Worm (Caenorhabditis elegans) whole organism, L2 larva: ENCODE data around the gene Y46G5A.28.
A peak's percentile ranks its signal among the peaks of the same experiment; 100 is the strongest.

Experiments
- C34F6.9 ChIP-seq: fragments of 150-350 bp; optimal IDR thresholded peaks from 2 replicates; lab custom pipeline; 2014; ENCODE audit warnings: missing biosample characterization, missing genetic modification characterization
- R02D3.7 ChIP-seq: fragments of 150-350 bp; optimal IDR thresholded peaks from 2 replicates; lab custom pipeline; 2014; ENCODE audit warnings: missing biosample characterization, missing genetic modification characterization
- Y55F3AM.14 ChIP-seq: fragments of 200-800 bp; sonication (Bioruptor generic); optimal IDR thresholded peaks from 2 replicates; lab custom pipeline; 2018; ENCODE audit warnings: mild to moderate bottlenecking, missing genetic modification characterization, missing compliant biosample characterization
- ZK546.5 ChIP-seq: sonication (generic microtip); optimal IDR thresholded peaks from 2 replicates; lab custom pipeline; 2017; ENCODE audit warnings: missing biosample characterization, missing genetic modification characterization
- alr-1 ChIP-seq: fragments of 150-350 bp; optimal IDR thresholded peaks from 2 replicates; lab custom pipeline; 2014; ENCODE audit warnings: missing biosample characterization, missing genetic modification characterization
- blmp-1 ChIP-seq: sonication (generic microtip); optimal IDR thresholded peaks from 2 replicates; lab custom pipeline; 2017; ENCODE audit warnings: missing genetic modification characterization, mild to moderate bottlenecking, missing compliant biosample characterization, antibody characterized with exemption, moderate library complexity; ENCODE audit not compliant: insufficient read depth
- ceh-16 ChIP-seq: fragments of 150-350 bp; optimal IDR thresholded peaks from 2 replicates; lab custom pipeline; 2014; ENCODE audit warnings: missing biosample characterization, missing genetic modification characterization
- ceh-82 ChIP-seq: fragments of 150-350 bp; optimal IDR thresholded peaks from 2 replicates; lab custom pipeline; 2014; ENCODE audit warnings: missing biosample characterization, missing genetic modification characterization
- crh-2 ChIP-seq: sonication (generic microtip); optimal IDR thresholded peaks from 2 replicates; lab custom pipeline; 2017; ENCODE audit warnings: missing biosample characterization, missing genetic modification characterization
- egl-27 ChIP-seq: sonication (generic microtip); optimal IDR thresholded peaks from 3 replicates; lab custom pipeline; 2017; ENCODE audit warnings: missing biosample characterization, missing genetic modification reagents, missing genetic modification characterization
- elt-1 ChIP-seq: fragments of 150-350 bp; optimal IDR thresholded peaks from 2 replicates; lab custom pipeline; 2014; ENCODE audit warnings: missing biosample characterization, missing genetic modification characterization
- elt-3 ChIP-seq: sonication (generic microtip); optimal IDR thresholded peaks from 2 replicates; lab custom pipeline; 2017; ENCODE audit warnings: missing biosample characterization, missing genetic modification characterization
- fos-1 ChIP-seq: fragments of 150-350 bp; optimal IDR thresholded peaks from 2 replicates; lab custom pipeline; 2014; ENCODE audit warnings: missing biosample characterization, missing genetic modification characterization
- lin-11 ChIP-seq: fragments of 150-350 bp; sonication (generic microtip); optimal IDR thresholded peaks from 2 replicates; lab custom pipeline; 2014; ENCODE audit warnings: missing biosample characterization, missing genetic modification characterization, inconsistent platforms, mixed read lengths
- lin-13 ChIP-seq: fragments of 150-350 bp; optimal IDR thresholded peaks from 2 replicates; lab custom pipeline; 2014; ENCODE audit warnings: missing biosample characterization, missing genetic modification reagents, missing genetic modification characterization
- lin-39 ChIP-seq: fragments of 150-350 bp; optimal IDR thresholded peaks from 2 replicates; lab custom pipeline; 2014; ENCODE audit warnings: missing biosample characterization, missing genetic modification reagents, missing genetic modification characterization
- lsy-2 ChIP-seq, 2 experiments: fragments of 150-350 bp in 1 of 2; sonication (generic microtip) in 1 of 2; optimal IDR thresholded peaks; 2 replicates each; lab custom pipeline; 2014 to 2017; ENCODE audit warnings: missing biosample characterization in 2 of 2, missing genetic modification characterization in 2 of 2
- mab-5 ChIP-seq: fragments of 150-350 bp; optimal IDR thresholded peaks from 2 replicates; lab custom pipeline; 2014; ENCODE audit warnings: missing biosample characterization, missing genetic modification characterization
- mdl-1 ChIP-seq, 2 experiments: fragments of 150-350 bp in 1 of 2; sonication (generic microtip) in 1 of 2; optimal IDR thresholded peaks; 2 replicates each; lab custom pipeline; 2017; ENCODE audit warnings: missing biosample characterization in 2 of 2, missing genetic modification characterization in 2 of 2
- nhr-10 ChIP-seq: sonication (generic microtip); optimal IDR thresholded peaks from 2 replicates; lab custom pipeline; 2017; ENCODE audit warnings: missing biosample characterization, missing genetic modification characterization
- nhr-12 ChIP-seq: fragments of 150-350 bp; optimal IDR thresholded peaks from 2 replicates; lab custom pipeline; 2014; ENCODE audit warnings: missing biosample characterization, missing genetic modification characterization
- nhr-129 ChIP-seq: fragments of 150-350 bp; optimal IDR thresholded peaks from 2 replicates; lab custom pipeline; 2014; ENCODE audit warnings: missing biosample characterization, missing genetic modification characterization
- nhr-21 ChIP-seq: fragments of 150-350 bp; optimal IDR thresholded peaks from 2 replicates; lab custom pipeline; 2014; ENCODE audit warnings: missing biosample characterization, missing genetic modification characterization
- nhr-25 ChIP-seq: fragments of 150-350 bp; sonication (generic microtip); optimal IDR thresholded peaks from 3 replicates; lab custom pipeline; 2014; ENCODE audit warnings: missing biosample characterization, missing genetic modification characterization
- nhr-6 ChIP-seq: fragments of 150-350 bp; optimal IDR thresholded peaks from 2 replicates; lab custom pipeline; 2014; ENCODE audit warnings: missing biosample characterization, missing genetic modification characterization
- nhr-77 ChIP-seq: fragments of 150-350 bp; optimal IDR thresholded peaks from 2 replicates; lab custom pipeline; 2014; ENCODE audit warnings: missing biosample characterization, missing genetic modification characterization
- peb-1 ChIP-seq: fragments of 150-350 bp; optimal IDR thresholded peaks from 2 replicates; lab custom pipeline; 2014; ENCODE audit warnings: missing biosample characterization, missing genetic modification characterization
- sma-3 ChIP-seq: sonication (generic microtip); optimal IDR thresholded peaks from 2 replicates; lab custom pipeline; 2016; ENCODE audit warnings: missing genetic modification reagents, missing genetic modification characterization, missing compliant biosample characterization
- sma-9 ChIP-seq, 2 experiments: fragments of 150-350 bp in 1 of 2; sonication (generic microtip) in 1 of 2; optimal IDR thresholded peaks; 2 replicates each; lab custom pipeline; 2014 to 2016; ENCODE audit warnings: missing genetic modification characterization in 2 of 2, mild to moderate bottlenecking in 1 of 2, missing biosample characterization in 1 of 2, missing compliant biosample characterization in 1 of 2, missing genetic modification reagents in 1 of 2, moderate library complexity in 1 of 2
- unc-39 ChIP-seq: fragments of 150-350 bp; optimal IDR thresholded peaks from 2 replicates; lab custom pipeline; 2014; ENCODE audit warnings: missing biosample characterization, missing genetic modification characterization
- unc-62 ChIP-seq: fragments of 150-350 bp; optimal IDR thresholded peaks from 2 replicates; lab custom pipeline; 2014; ENCODE audit warnings: missing biosample characterization, missing genetic modification reagents, missing genetic modification characterization
- ztf-1 ChIP-seq: fragments of 200-800 bp; sonication (Bioruptor generic); conservative IDR thresholded peaks from 2 replicates; pipeline ENCODE4 v1.3.6; 2022; ENCODE audit warnings: missing genetic modification characterization, missing compliant biosample characterization
- ztf-11 ChIP-seq: sonication (generic microtip); optimal IDR thresholded peaks from 2 replicates; lab custom pipeline; 2017; ENCODE audit warnings: missing biosample characterization, missing genetic modification characterization

Gene Y46G5A.28

ce11 chrII:12809725-12810124 is 40.5 kb upstream of the Y46G5A.28 start:
- TF ChIP-seq alr-1 (tag; lab: Kevin White, UChicago), result no peak
- peak; percentile 72 for TF ChIP-seq nhr-129 (tag; lab: Kevin White, UChicago)

ce11 chrII:12810709-12811108 is 39.5 kb upstream of the Y46G5A.28 start, which contains the start of gene Y46G5A.20:
Gene Y46G5A.20 (plus strand): TSS chrII:12811009.
- peak; percentile 5 for TF ChIP-seq fos-1 (tag; lab: Kevin White, UChicago)
- TF ChIP-seq elt-3 (tag; lab: Kevin White, UChicago), result no peak

- TF ChIP-seq lin-13 (GFP tag; lab: Kevin White, UChicago) (no peak), nhr-21 (no peak), mab-5 (no peak)
- TF ChIP-seq, all 48 proteins: peak for 0
Measured at ce11 chrII:12813253-12813652, 37.0 kb upstream of the Y46G5A.28 start.

DNA sequence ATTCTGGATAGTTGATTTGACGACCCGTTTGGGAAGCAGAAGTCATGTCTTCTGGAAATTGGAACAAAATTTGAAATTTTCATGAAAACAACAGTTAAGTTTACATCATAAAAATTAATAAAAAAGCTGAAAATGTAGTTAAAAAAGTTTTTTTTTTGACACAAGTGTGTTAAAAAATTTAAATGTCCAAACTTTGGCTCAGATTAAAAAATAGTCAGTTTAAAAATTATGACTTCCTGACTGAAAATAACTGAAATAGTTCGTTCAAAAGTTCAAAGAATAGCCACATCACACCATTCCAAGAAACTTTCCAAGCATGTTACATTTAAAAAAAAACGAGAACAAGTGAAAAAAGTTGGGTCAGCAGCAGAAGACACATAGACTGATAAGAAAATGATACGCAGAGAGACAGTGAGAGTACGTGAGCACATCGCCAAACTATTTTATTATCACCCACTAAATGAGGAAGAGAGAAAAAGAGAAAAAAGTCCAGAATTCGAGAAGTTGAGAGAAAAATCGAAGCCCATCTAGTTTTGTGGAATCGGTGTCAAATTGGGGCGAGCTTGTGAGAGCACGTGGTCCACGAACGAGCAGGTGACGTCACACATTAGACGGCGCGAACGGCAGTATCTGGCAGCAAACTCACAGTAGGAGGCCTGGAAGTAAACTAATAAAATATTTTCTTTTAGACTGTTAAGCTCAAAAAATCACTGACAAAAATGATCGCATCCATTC is 33.6 kb upstream of the Y46G5A.28 start, which contains the start of gene acl-7:
acl-7 (minus strand) TSS at position 51 of the 735 bp plus-strand sequence.
- TF ChIP-seq fos-1 (tag; lab: Kevin White, UChicago) (peak; percentile 54), elt-1 (tag; lab: Kevin White, UChicago) (no peak)
- TF ChIP-seq, all 48 proteins: peak for 1

ce11 chrII:12818488-12818887 is 31.7 kb upstream of the Y46G5A.28 start, which contains the start of gene Y46G5A.22:
Gene Y46G5A.22 (minus strand): TSS chrII:12818588.
- no peak for TF ChIP-seq lsy-2 (tag; optimal IDR thresholded peaks at IDR 0.05; lab: Kevin White, UChicago)
- TF ChIP-seq ceh-16 (tag; lab: Kevin White, UChicago), result no peak
- no peak for TF ChIP-seq egl-27 (tag; lab: Kevin White, UChicago)
- TF ChIP-seq sma-3 (GFP tag; lab: Kevin White, UChicago), result no peak
- no peak for TF ChIP-seq ceh-82
- no peak for TF ChIP-seq blmp-1 (tag; lab: Kevin White, UChicago)
- no peak for TF ChIP-seq nhr-6 (tag; lab: Kevin White, UChicago)
- TF ChIP-seq C34F6.9 (tag; lab: Kevin White, UChicago), result no peak
- no peak for TF ChIP-seq mdl-1 (tag; optimal IDR thresholded peaks at IDR 0.05; lab: Kevin White, UChicago)
- no peak for TF ChIP-seq nhr-12 (tag; lab: Kevin White, UChicago)
- TF ChIP-seq lin-39, result no peak
- TF ChIP-seq Y55F3AM.14, result no peak

DNA sequence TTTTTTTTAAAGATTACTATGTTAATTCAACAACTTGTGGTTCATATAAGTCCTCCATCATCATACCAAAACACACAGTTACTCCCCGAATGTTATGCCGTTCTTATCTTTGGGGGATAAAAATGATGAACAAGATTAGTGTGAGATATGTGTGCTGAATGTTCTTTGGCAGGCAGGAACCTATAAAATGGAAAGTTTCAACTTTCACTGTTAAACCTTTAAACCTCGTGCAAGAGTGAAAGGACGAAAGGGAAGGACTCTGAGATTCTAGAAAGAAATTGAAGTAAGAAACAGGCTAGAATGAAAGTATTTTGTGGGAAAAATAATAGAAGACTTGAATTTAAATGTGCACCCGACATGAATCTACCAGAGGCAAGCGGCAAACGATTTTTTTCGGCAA is 30.2 kb upstream of the Y46G5A.28 start:
- no peak for TF ChIP-seq nhr-129 (tag; lab: Kevin White, UChicago)
- peak; percentile 80 for TF ChIP-seq blmp-1 (tag; lab: Kevin White, UChicago)

- TF ChIP-seq sma-9 (GFP tag; optimal IDR thresholded peaks at IDR 0.05; lab: Kevin White, UChicago), result peak; percentile 21
- TF ChIP-seq sma-9 (tag; optimal IDR thresholded peaks at IDR 0.05; lab: Kevin White, UChicago), result no peak
- peak; percentile 59 for TF ChIP-seq fos-1 (tag; lab: Kevin White, UChicago)
- peak; percentile 8 for TF ChIP-seq crh-2 (tag; lab: Kevin White, UChicago)
- TF ChIP-seq R02D3.7 (tag; lab: Kevin White, UChicago), result no peak
- no peak for TF ChIP-seq unc-62 (GFP tag; lab: Kevin White, UChicago)
Measured at ce11 chrII:12823437-12823836, 26.8 kb upstream of the Y46G5A.28 start, which contains the start of gene Y46G5A.36. Gene Y46G5A.36 (plus strand): TSS chrII:12823679.

DNA sequence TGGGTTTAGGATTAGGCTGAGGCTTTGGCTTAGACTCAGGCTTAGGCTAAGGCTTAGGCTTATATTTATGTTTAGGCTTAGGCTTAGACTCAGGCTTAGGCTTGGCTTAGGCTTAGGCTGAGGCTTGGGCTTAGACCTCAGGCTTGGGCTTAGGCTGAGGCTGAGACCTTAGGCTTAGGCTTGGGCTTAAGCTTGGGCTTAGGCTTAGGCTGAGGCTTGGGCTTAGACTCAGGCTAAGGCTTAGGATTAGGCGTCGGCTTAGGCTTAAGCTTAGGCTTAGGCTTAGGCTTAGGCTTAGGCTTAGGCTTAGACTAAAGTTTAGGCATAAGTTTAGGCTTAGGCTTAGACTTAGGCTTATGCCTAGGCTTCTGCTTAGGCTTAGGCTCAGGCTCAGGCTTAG is 25.8 kb upstream of the Y46G5A.28 start:
- no peak for TF ChIP-seq C34F6.9 (tag; lab: Kevin White, UChicago)
- TF ChIP-seq egl-27 (tag; lab: Kevin White, UChicago), result no peak
- TF ChIP-seq ceh-16 (tag; lab: Kevin White, UChicago), result no peak
- TF ChIP-seq lin-11 (tag; lab: Kevin White, UChicago), result no peak
- no peak for TF ChIP-seq ZK546.5 (tag; lab: Kevin White, UChicago)
- TF ChIP-seq ztf-11 (tag; lab: Kevin White, UChicago), result no peak
- TF ChIP-seq nhr-10 (tag; lab: Kevin White, UChicago), result no peak
- TF ChIP-seq peb-1 (tag; lab: Kevin White, UChicago), result no peak
- TF ChIP-seq nhr-25 (tag; lab: Kevin White, UChicago), result no peak
- no peak for TF ChIP-seq ztf-1 (GFP tag; lab: Robert Waterston, UW)
- TF ChIP-seq crh-2 (tag; lab: Kevin White, UChicago), result no peak
- TF ChIP-seq nhr-6 (tag; lab: Kevin White, UChicago), result no peak
- no peak for TF ChIP-seq nhr-129 (tag; lab: Kevin White, UChicago)
- TF ChIP-seq nhr-77, result no peak
- no peak for TF ChIP-seq mdl-1 (tag; optimal IDR thresholded peaks at IDR 0.05; lab: Kevin White, UChicago)
- TF ChIP-seq lsy-2 (tag; optimal IDR thresholded peaks at IDR 0.05; lab: Kevin White, UChicago), result no peak
- TF ChIP-seq nhr-21, result no peak
- TF ChIP-seq unc-39 (tag; lab: Kevin White, UChicago), result no peak
- no peak for TF ChIP-seq alr-1 (tag; lab: Kevin White, UChicago)
- no peak for TF ChIP-seq nhr-12 (tag; lab: Kevin White, UChicago)
- TF ChIP-seq, all 48 proteins: peak for 0
